Fruit fly (Drosophila melanogaster): ENCODE data around the gene Surf4.
A peak's percentile ranks its signal among the peaks of the same experiment; 100 is the strongest.

The Surf4 gene

DNA sequence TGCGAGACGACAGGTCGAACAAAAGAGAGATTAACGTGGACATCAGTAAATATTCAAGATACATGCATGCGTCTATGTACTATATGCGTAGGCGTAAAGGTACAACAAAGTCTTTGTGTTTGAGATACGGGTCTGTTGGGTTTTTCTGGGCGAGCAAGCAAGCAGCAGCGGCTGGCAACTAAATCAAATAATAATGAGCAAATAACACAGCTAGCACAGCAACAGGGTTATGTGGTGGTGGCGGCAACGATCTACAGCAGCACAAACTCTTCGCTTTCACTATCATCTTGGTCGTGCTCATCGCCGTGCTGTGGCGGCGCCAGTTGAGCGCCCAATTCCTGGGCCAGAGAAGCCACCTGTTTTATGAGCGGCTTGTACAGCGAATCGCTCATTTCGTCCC lies 8.0 kb upstream of the Surf4 start (continued):
- TF ChIP-seq CG15514 (GFP tag; optimal IDR thresholded peaks at IDR 0.05) = peak; percentile 4
- TF ChIP-seq CG10321 (GFP tag; IDR thresholded peaks at IDR 0.05) = no peak
- TF ChIP-seq sens (GFP tag) = peak; percentile 61
- TF ChIP-seq inv (GFP tag; IDR thresholded peaks at IDR 0.05; ENCODE audit: partially characterized antibody) = no peak
- no peak for TF ChIP-seq CG1792 (GFP tag; optimal IDR thresholded peaks at IDR 0.05)
- TF ChIP-seq sc (optimal IDR thresholded peaks at IDR 0.05) = no peak
- TF ChIP-seq sc (GFP tag; optimal IDR thresholded peaks at IDR 0.05) = no peak
- TF ChIP-seq Trl (optimal IDR thresholded peaks at IDR 0.05) = no peak
- no peak for TF ChIP-seq Trl (GFP tag; optimal IDR thresholded peaks at IDR 0.05)
- TF ChIP-seq CG6854 (GFP tag; optimal IDR thresholded peaks at IDR 0.05) = no peak
- TF ChIP-seq tll (GFP tag; optimal IDR thresholded peaks at IDR 0.05) = no peak
- TF ChIP-seq en (GFP tag; optimal IDR thresholded peaks at IDR 0.05) = no peak
- no peak for TF ChIP-seq tin (GFP tag; optimal IDR thresholded peaks at IDR 0.05)
- TF ChIP-seq Hmr (GFP tag; optimal IDR thresholded peaks at IDR 0.05) = peak; percentile 25
- no peak for TF ChIP-seq ERR (GFP tag; optimal IDR thresholded peaks at IDR 0.05)
- TF ChIP-seq Blimp-1 (GFP tag; optimal IDR thresholded peaks at IDR 0.05) = peak; percentile 14
- no peak for TF ChIP-seq CoRest (tag; optimal IDR thresholded peaks at IDR 0.05)
- TF ChIP-seq CG10565 (GFP tag; optimal IDR thresholded peaks at IDR 0.05) = no peak
- TF ChIP-seq CG3407 (GFP tag; optimal IDR thresholded peaks at IDR 0.05) = no peak
- TF ChIP-seq Hmx (GFP tag; optimal IDR thresholded peaks at IDR 0.05) = no peak
- TF ChIP-seq slbo (GFP tag; IDR thresholded peaks at IDR 0.05) = no peak
- TF ChIP-seq CG4617 (GFP tag; optimal IDR thresholded peaks at IDR 0.05; ENCODE audit: borderline replicate concordance) = no peak
- no peak for TF ChIP-seq CG2889 (GFP tag; IDR thresholded peaks at IDR 0.05)
- TF ChIP-seq Gug (GFP tag; IDR thresholded peaks at IDR 0.05) = no peak
- TF ChIP-seq CG11398 (GFP tag; optimal IDR thresholded peaks at IDR 0.05) = no peak
- TF ChIP-seq ab (GFP tag; optimal IDR thresholded peaks at IDR 0.05) = no peak
- TF ChIP-seq CG13296 (GFP tag; optimal IDR thresholded peaks at IDR 0.05) = peak; percentile 38
- TF ChIP-seq CG12769 (tag; optimal IDR thresholded peaks at IDR 0.05) = no peak
- no peak for TF ChIP-seq CG12659 (GFP tag; optimal IDR thresholded peaks at IDR 0.05)
- TF ChIP-seq psq (GFP tag; optimal IDR thresholded peaks at IDR 0.05) = no peak
- TF ChIP-seq lov (optimal IDR thresholded peaks at IDR 0.05) = no peak
- no peak for TF ChIP-seq lov (GFP tag; IDR thresholded peaks at IDR 0.05)
- TF ChIP-seq Stat92E (GFP tag; optimal IDR thresholded peaks at IDR 0.05) = no peak
- TF ChIP-seq ssp (GFP tag; IDR thresholded peaks at IDR 0.05) = no peak
- TF ChIP-seq shn (GFP tag; optimal IDR thresholded peaks at IDR 0.05) = no peak
- no peak for TF ChIP-seq row (GFP tag; IDR thresholded peaks at IDR 0.05)
- 0 out of 2 replicates have a peak, but pooled peaks have one; percentile 21 for TF ChIP-seq chm (GFP tag; IDR thresholded peaks at IDR 0.05)
- TF ChIP-seq CG14667 (GFP tag; IDR thresholded peaks at IDR 0.05) = no peak
- TF ChIP-seq CG32767 (GFP tag; IDR thresholded peaks at IDR 0.05) = no peak
- no peak for TF ChIP-seq slp2 (GFP tag; optimal IDR thresholded peaks at IDR 0.05)
- peak; percentile 20 for TF ChIP-seq CG18599 (GFP tag; optimal IDR thresholded peaks at IDR 0.05)
- no peak for TF ChIP-seq jing (GFP tag; optimal IDR thresholded peaks at IDR 0.05)
- TF ChIP-seq ci (GFP tag; IDR thresholded peaks at IDR 0.05) = no peak; the same call in 2 of the 3 replicates
- no peak for TF ChIP-seq CG12219 (GFP tag; optimal IDR thresholded peaks at IDR 0.05)
- no peak for TF ChIP-seq Doc2 (GFP tag; IDR thresholded peaks at IDR 0.05)
- no peak for TF ChIP-seq CG10366 (GFP tag; IDR thresholded peaks at IDR 0.05)
- no peak for TF ChIP-seq kni (GFP tag; optimal IDR thresholded peaks at IDR 0.05)
- no peak for TF ChIP-seq Usf (GFP tag; optimal IDR thresholded peaks at IDR 0.05)
- no peak for TF ChIP-seq CG7745 (tag; optimal IDR thresholded peaks at IDR 0.05)
- no peak for TF ChIP-seq CG4820 (GFP tag; optimal IDR thresholded peaks at IDR 0.05)
- TF ChIP-seq CG1603 (tag; optimal IDR thresholded peaks at IDR 0.05) = no peak
- no peak for TF ChIP-seq CG6175 (GFP tag; IDR thresholded peaks at IDR 0.05)
- peak; percentile 0 for TF ChIP-seq CG15011 (GFP tag; optimal IDR thresholded peaks at IDR 0.05)
